Worm (Caenorhabditis elegans): ENCODE measurements around the gene msp-79.

DNA sequence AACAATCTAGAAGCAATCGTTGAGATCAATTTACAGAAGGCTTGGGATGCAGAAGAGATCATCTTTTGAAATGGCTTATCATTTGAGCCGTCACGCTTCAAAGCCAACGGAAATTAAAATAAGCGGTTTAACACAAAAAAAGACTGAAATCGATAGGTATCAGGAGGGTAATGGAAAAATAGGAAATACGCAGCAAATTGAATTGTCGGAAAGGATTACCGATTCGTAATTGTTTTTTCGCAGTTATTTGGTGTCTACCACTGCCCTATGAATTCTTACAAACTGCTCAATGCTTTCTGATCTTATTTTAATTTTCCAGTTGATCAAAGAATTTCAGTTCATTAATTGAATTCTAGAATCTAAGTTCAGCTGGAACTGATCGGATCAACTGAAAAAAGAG lies 44.5 kb upstream of the msp-79 start:
- TF ChIP-seq tab-1 (GFP tag; IDR thresholded peaks at IDR 0.05) (no peak), ztf-29 (GFP tag; IDR thresholded peaks at IDR 0.05) (no peak), med-1 (GFP tag; optimal IDR thresholded peaks at IDR 0.05; ENCODE audit: insufficient read depth) (no peak), T22C8.4 (GFP tag; IDR thresholded peaks at IDR 0.05) (no peak), klf-2 (GFP tag; conservative IDR thresholded peaks at IDR 0.05) (no peak)
